Worm (Caenorhabditis elegans) whole organism, L3 larva: ENCODE measurements around the gene C02D5.4.

Source experiments
- aly-2 ChIP-seq: fragments of 150-350 bp; optimal IDR thresholded peaks from 2 replicates; lab custom pipeline; 2014; ENCODE audit warnings: missing biosample characterization, missing genetic modification characterization
- ama-1 ChIP-seq: fragments of 150-350 bp; optimal IDR thresholded peaks from 2 replicates; lab custom pipeline; 2018
- ceh-28 ChIP-seq: fragments of 150-350 bp; optimal IDR thresholded peaks from 2 replicates; lab custom pipeline; 2014; ENCODE audit warnings: missing biosample characterization, missing genetic modification reagents, missing genetic modification characterization
- ceh-82 ChIP-seq: fragments of 150-350 bp; optimal IDR thresholded peaks from 2 replicates; lab custom pipeline; 2014; ENCODE audit warnings: missing biosample characterization, missing genetic modification characterization
- egl-27 ChIP-seq: sonication (generic microtip); optimal IDR thresholded peaks from 4 replicates; lab custom pipeline; 2017; ENCODE audit warnings: missing biosample characterization, missing genetic modification reagents, missing genetic modification characterization
- egl-5 ChIP-seq: fragments of 150-350 bp; optimal IDR thresholded peaks from 2 replicates; lab custom pipeline; 2017; ENCODE audit warnings: missing biosample characterization, missing genetic modification reagents, missing genetic modification characterization, inconsistent platforms
- elt-2 ChIP-seq: sonication (generic microtip); optimal IDR thresholded peaks from 2 replicates; lab custom pipeline; 2016; ENCODE audit warnings: missing genetic modification reagents, mild to moderate bottlenecking, missing genetic modification characterization, missing compliant biosample characterization
- eor-1 ChIP-seq, 2 experiments: fragments of 150-350 bp; optimal IDR thresholded peaks; 2 replicates each; lab custom pipeline; 2014 to 2018; ENCODE audit warnings: missing biosample characterization in 2 of 2, missing genetic modification characterization in 2 of 2
- fkh-10 ChIP-seq: sonication (generic microtip); optimal IDR thresholded peaks from 2 replicates; lab custom pipeline; 2017; ENCODE audit warnings: missing biosample characterization, missing genetic modification reagents, missing genetic modification characterization
- fkh-2 ChIP-seq: fragments of 150-350 bp; optimal IDR thresholded peaks from 2 replicates; lab custom pipeline; 2014; ENCODE audit warnings: missing biosample characterization, missing genetic modification reagents, missing genetic modification characterization
- hmg-11 ChIP-seq: sonication (generic microtip); optimal IDR thresholded peaks from 2 replicates; lab custom pipeline; 2016; ENCODE audit warnings: missing genetic modification characterization, missing compliant biosample characterization
- lin-15B ChIP-seq: fragments of 150-350 bp; optimal IDR thresholded peaks from 2 replicates; lab custom pipeline; 2014; ENCODE audit warnings: missing biosample characterization, missing genetic modification characterization
- lin-39 ChIP-seq: fragments of 150-350 bp; optimal IDR thresholded peaks from 2 replicates; lab custom pipeline; 2018; ENCODE audit warnings: missing biosample characterization, missing genetic modification reagents, missing genetic modification characterization
- mdl-1 ChIP-seq: fragments of 150-350 bp; optimal IDR thresholded peaks from 2 replicates; lab custom pipeline; 2014; ENCODE audit warnings: missing biosample characterization, missing genetic modification characterization
- mml-1 ChIP-seq: fragments of 150-350 bp; sonication (generic microtip); optimal IDR thresholded peaks from 3 replicates; lab custom pipeline; 2014; ENCODE audit warnings: missing biosample characterization, missing genetic modification characterization
- nfya-1 ChIP-seq: sonication (generic microtip); optimal IDR thresholded peaks from 2 replicates; lab custom pipeline; 2017; ENCODE audit warnings: missing genetic modification characterization, mild to moderate bottlenecking, missing compliant biosample characterization, antibody characterized with exemption, moderate library complexity; ENCODE audit not compliant: insufficient read depth
- nhr-11 ChIP-seq: fragments of 150-350 bp; optimal IDR thresholded peaks from 2 replicates; lab custom pipeline; 2014; ENCODE audit warnings: missing biosample characterization, missing genetic modification characterization
- nhr-12 ChIP-seq: fragments of 150-350 bp; optimal IDR thresholded peaks from 2 replicates; lab custom pipeline; 2014; ENCODE audit warnings: missing biosample characterization, missing genetic modification characterization
- nhr-23 ChIP-seq: fragments of 150-350 bp; optimal IDR thresholded peaks from 2 replicates; lab custom pipeline; 2014; ENCODE audit warnings: missing biosample characterization, missing genetic modification reagents, missing genetic modification characterization
- nhr-25 ChIP-seq: sonication (generic microtip); optimal IDR thresholded peaks from 2 replicates; lab custom pipeline; 2017; ENCODE audit warnings: missing biosample characterization, missing genetic modification characterization
- nhr-43 ChIP-seq: sonication (generic microtip); optimal IDR thresholded peaks from 2 replicates; lab custom pipeline; 2016; ENCODE audit warnings: mild to moderate bottlenecking, missing genetic modification characterization, missing compliant biosample characterization; ENCODE audit not compliant: poor library complexity, severe bottlenecking
- nhr-67 ChIP-seq: fragments of 150-350 bp; optimal IDR thresholded peaks from 2 replicates; lab custom pipeline; 2014; ENCODE audit warnings: missing biosample characterization, missing genetic modification characterization
- pha-4 ChIP-seq: fragments of 150-350 bp; optimal IDR thresholded peaks from 2 replicates; lab custom pipeline; 2014; ENCODE audit warnings: missing biosample characterization, missing genetic modification reagents, missing genetic modification characterization
- pqm-1 ChIP-seq: fragments of 150-350 bp; optimal IDR thresholded peaks from 2 replicates; lab custom pipeline; 2017; ENCODE audit warnings: missing biosample characterization, missing genetic modification characterization, inconsistent platforms
- skn-1 ChIP-seq: fragments of 150-350 bp; optimal IDR thresholded peaks from 2 replicates; lab custom pipeline; 2014; ENCODE audit warnings: missing biosample characterization, missing genetic modification characterization
- snpc-4 ChIP-seq: fragments of 150-350 bp; optimal IDR thresholded peaks from 2 replicates; lab custom pipeline; 2014; ENCODE audit warnings: missing biosample characterization, missing genetic modification characterization
- tbx-2 ChIP-seq: sonication (generic microtip); optimal IDR thresholded peaks from 2 replicates; lab custom pipeline; 2016; ENCODE audit warnings: mild to moderate bottlenecking, missing genetic modification characterization, missing compliant biosample characterization
- unc-39 ChIP-seq: sonication (generic microtip); optimal IDR thresholded peaks from 4 replicates; lab custom pipeline; 2017; ENCODE audit warnings: missing biosample characterization, missing genetic modification characterization
- ztf-11 ChIP-seq: fragments of 150-350 bp; optimal IDR thresholded peaks from 2 replicates; lab custom pipeline; 2014; ENCODE audit warnings: missing biosample characterization, missing genetic modification characterization
- ztf-4 ChIP-seq: fragments of 150-350 bp; optimal IDR thresholded peaks from 2 replicates; lab custom pipeline; 2014; ENCODE audit warnings: missing biosample characterization, missing genetic modification characterization

The C02D5.4 gene

DNA sequence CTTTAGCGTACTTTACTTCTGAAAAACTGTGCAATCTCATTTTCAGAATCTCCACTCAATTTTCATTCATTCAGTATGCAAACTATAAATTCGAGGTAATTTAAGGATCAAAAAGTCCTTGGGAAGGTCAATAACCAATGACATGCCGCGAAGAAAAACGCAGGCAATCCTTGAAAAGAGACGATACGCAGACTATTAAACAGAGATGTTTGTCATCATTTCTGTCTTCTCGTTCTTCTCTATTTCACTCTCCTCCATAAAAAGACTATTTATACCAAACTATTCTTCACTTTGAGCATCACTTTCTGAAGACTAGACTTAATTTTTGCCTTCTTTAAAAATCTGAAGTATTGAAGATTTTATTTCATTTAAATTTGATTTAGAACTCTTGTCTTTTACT, at the start of gene C02D5.4:
TSS of gene C02D5.4 (plus strand) at position 41 of the 400 bp plus-strand sequence.
- TF ChIP-seq fkh-2 (no peak), aly-2 (no peak), skn-1 (tag; lab: Kevin White, UChicago) (peak; percentile 99), nhr-25 (tag; lab: Kevin White, UChicago) (peak; percentile 6), egl-5 (tag; lab: Kevin White, UChicago) (no peak), nhr-67 (no peak), elt-2 (tag; lab: Kevin White, UChicago) (peak; percentile 22), pqm-1 (tag; lab: Kevin White, UChicago) (peak; percentile 52), egl-27 (tag; lab: Kevin White, UChicago) (no peak), nfya-1 (tag; lab: Kevin White, UChicago) (peak; percentile 27), pha-4 (tag; lab: Kevin White, UChicago) (peak; percentile 57)

DNA sequence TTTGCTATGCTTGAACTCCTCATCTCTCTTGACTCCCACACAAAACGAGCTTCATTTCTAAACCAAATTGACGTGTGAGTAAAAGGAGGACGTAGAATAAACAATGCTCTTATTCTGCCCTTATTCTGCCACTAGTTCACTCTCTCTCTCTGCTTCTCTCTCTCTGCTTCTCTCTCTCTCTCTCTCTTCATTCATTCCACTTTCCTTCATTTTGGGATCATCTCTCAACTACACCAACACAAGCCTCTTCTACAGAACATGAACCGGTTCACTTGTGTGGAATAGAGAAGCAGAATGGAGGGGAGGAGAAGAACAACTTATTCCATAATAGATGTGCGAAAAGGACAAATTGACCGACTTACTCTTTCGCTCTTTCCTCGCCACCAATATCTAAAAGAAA, 48.6 kb upstream of the C02D5.4 start:
- TF ChIP-seq tbx-2 (tag; lab: Kevin White, UChicago): no peak
- no peak for TF ChIP-seq nhr-11 (tag; lab: Kevin White, UChicago)
- peak; percentile 76 for TF ChIP-seq nhr-23
- no peak for TF ChIP-seq snpc-4 (tag; lab: Kevin White, UChicago)
- TF ChIP-seq mml-1: no peak
- TF ChIP-seq nhr-12 (tag; lab: Kevin White, UChicago): no peak
- TF ChIP-seq ama-1 (lab: Kevin White, UChicago): no peak
- no peak for TF ChIP-seq hmg-11 (tag; lab: Kevin White, UChicago)
- TF ChIP-seq nhr-25 (tag; lab: Kevin White, UChicago): peak; percentile 39
- peak; percentile 20 for TF ChIP-seq nfya-1 (tag; lab: Kevin White, UChicago)
- peak; percentile 38 for TF ChIP-seq nhr-43 (tag; lab: Kevin White, UChicago)
- no peak for TF ChIP-seq mdl-1 (tag; lab: Kevin White, UChicago)

DNA sequence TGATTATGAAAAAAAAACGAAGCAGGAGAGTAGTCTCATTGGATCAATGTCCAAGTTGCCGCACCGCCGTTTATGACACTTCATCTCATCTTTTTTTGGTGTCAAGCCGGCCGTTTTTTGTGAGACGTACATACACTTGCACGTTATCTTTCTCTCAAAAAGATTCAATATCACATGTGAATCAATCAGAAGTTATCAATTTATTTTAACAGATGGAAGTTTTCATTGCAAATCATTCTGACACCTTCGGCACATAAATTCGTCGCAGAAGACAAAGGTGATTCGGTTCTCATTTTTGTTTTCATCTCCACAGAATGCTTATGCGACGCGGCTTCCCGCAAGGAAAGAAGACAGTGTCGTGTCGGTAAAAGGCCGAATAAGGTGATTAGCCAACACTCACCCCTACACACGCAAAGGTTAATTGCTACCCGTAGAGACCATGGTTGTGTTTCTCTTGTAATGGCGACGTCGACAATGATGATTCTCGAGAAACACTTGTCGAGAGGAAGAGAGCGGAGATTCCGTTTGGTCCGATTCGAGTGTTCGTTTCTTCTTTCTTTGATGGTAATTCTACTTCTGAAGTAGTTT, 47.7 kb upstream of the C02D5.4 start:
- TF ChIP-seq eor-1 (tag; optimal IDR thresholded peaks at IDR 0.05; lab: Kevin White, UChicago): no peak
- TF ChIP-seq nhr-23: peak; percentile 19
- peak; percentile 52 for TF ChIP-seq nhr-25 (tag; lab: Kevin White, UChicago)

DNA sequence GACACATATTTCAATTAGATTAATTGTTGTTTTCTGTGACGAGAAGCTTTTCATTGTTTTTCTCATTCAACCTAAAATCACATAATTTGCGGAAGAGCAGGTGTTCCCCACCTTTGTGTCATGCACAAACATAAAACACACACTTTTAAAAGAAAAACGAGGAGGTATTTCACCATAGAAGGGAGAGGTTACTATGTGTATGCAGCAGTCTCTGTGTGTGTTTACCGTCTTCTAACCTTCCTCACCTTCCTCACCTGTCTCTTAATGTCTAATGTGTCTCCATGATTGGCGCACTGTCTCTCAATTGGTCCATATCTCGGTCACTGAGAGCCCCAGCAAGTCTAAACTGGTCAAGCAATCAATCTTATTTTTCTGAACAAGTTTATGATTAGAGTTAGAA, 45.6 kb upstream of the C02D5.4 start:
- TF ChIP-seq ztf-4 (no peak), pha-4 (tag; lab: Kevin White, UChicago) (peak; percentile 25)

DNA sequence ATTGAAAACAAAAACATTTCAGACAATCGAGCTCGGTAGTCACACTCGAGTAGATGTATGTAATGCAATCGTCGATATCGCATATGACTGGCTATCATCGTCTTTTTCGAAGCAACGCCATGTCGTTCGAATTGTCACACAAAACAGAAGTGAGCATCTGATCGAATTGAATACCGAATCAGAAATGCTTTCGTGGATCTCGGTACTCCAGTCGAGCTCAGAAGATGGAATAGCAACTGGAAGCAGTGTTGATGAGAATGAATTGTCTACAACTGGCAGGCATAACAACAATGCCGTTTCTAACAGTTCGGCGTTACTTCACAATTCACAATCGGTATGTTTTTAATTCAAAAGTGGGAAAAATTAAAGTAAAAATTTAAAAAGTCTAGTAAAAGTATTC, 42.7 kb upstream of the C02D5.4 start:
- TF ChIP-seq ceh-82 (tag; lab: Kevin White, UChicago): no peak
- no peak for TF ChIP-seq nhr-11 (tag; lab: Kevin White, UChicago)
- no peak for TF ChIP-seq pqm-1 (tag; lab: Kevin White, UChicago)
- TF ChIP-seq ceh-28 (tag; lab: Kevin White, UChicago): no peak
- TF ChIP-seq ztf-4: no peak
- TF ChIP-seq lin-15B (tag; lab: Kevin White, UChicago): no peak
- no peak for TF ChIP-seq eor-1 (tag; optimal IDR thresholded peaks at IDR 0.05; lab: Kevin White, UChicago)
- TF ChIP-seq unc-39 (tag; lab: Kevin White, UChicago): no peak
- no peak for TF ChIP-seq nhr-25 (tag; lab: Kevin White, UChicago)

DNA sequence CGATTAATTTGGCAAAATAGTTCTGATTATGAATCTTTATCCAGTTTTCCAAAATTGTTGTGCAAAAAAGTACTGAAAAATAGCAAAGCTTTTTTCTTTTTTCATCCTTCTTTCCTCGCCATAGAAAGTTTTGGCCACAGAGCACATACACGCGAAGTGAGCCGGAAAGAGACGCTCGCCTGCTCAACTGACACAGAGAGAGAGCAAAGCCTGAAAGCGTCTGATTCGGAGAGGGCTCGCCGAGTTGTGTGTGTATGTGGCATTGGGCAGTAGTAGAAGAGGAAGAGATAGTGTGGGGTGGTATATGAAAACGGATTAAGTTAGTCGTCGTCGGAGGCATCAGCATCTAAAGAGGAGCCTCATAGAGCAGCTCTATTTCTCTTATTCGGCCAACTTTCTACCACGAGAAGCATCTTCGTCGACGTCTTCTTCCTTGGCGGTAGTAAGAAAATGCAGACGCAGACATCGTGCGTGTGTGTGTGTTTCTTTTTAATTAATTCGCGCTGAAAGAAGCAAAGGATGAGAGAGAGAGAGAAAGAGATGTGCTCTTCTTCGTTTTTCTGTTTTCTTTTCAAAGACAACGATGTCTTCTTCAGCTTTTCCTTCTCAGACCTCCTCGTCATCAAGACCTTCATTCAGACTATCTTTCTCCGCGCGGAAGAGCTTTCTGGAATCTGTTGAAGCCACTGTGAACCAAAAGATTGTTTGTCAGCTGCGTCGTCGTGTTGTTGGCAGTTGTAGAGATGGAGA, 42.1 kb upstream of the C02D5.4 start:
- TF ChIP-seq pha-4 (tag; lab: Kevin White, UChicago) (no peak), lin-39 (tag; lab: Kevin White, UChicago) (peak; percentile 58), fkh-10 (GFP tag; lab: Kevin White, UChicago) (peak; percentile 42), ztf-11 (tag; lab: Kevin White, UChicago) (no peak), lin-15B (tag; lab: Kevin White, UChicago) (peak; percentile 12), nfya-1 (tag; lab: Kevin White, UChicago) (peak; percentile 51)
